Worm (Caenorhabditis elegans) whole organism, L1 larva: ENCODE data around the gene clec-35.

ENCODE experiments used
- C16A3.4 ChIP-seq: fragments of 150-350 bp; optimal IDR thresholded peaks from 2 replicates; lab custom pipeline; 2014; ENCODE audit warnings: missing biosample characterization, missing genetic modification characterization
- aly-2 ChIP-seq: fragments of 150-350 bp; optimal IDR thresholded peaks from 2 replicates; lab custom pipeline; 2014; ENCODE audit warnings: missing biosample characterization, missing genetic modification characterization
- ama-1 ChIP-seq: fragments of 150-350 bp; optimal IDR thresholded peaks from 2 replicates; lab custom pipeline; 2014
- ceh-63 ChIP-seq: fragments of 200-800 bp; sonication (Bioruptor generic); optimal IDR thresholded peaks from 2 replicates; lab custom pipeline; 2018; ENCODE audit warnings: mild to moderate bottlenecking, missing genetic modification characterization, missing compliant biosample characterization
- ceh-8 ChIP-seq: fragments of 200-800 bp; sonication (Bioruptor generic); optimal IDR thresholded peaks from 2 replicates; lab custom pipeline; 2018; ENCODE audit warnings: mild to moderate bottlenecking, missing genetic modification characterization, moderate library complexity, missing compliant biosample characterization
- ceh-88 ChIP-seq: fragments of 200-800 bp; sonication (Bioruptor generic); IDR thresholded peaks from 2 replicates; pipeline ENCODE4 v1.3.6; 2022; ENCODE audit warnings: missing genetic modification characterization, missing compliant biosample characterization
- ceh-90 ChIP-seq: sonication (generic microtip); optimal IDR thresholded peaks from 2 replicates; lab custom pipeline; 2016; ENCODE audit warnings: missing genetic modification characterization, missing compliant biosample characterization
- dsc-1 ChIP-seq: sonication (generic microtip); optimal IDR thresholded peaks from 2 replicates; lab custom pipeline; 2016; ENCODE audit warnings: mild to moderate bottlenecking, missing genetic modification characterization, missing compliant biosample characterization
- egl-13 ChIP-seq: sonication (generic microtip); optimal IDR thresholded peaks from 2 replicates; lab custom pipeline; 2016; ENCODE audit warnings: missing genotype, missing genetic modification reagents, missing genetic modification characterization, missing compliant biosample characterization
- elt-2 ChIP-seq: sonication (generic microtip); optimal IDR thresholded peaks from 2 replicates; lab custom pipeline; 2016; ENCODE audit warnings: missing genetic modification characterization, mild to moderate bottlenecking, inconsistent platforms, missing compliant biosample characterization, missing genetic modification reagents
- elt-3 ChIP-seq, 6 experiments: fragments of 150-350 bp in 1 of 6; sonication (generic microtip); optimal IDR thresholded peaks; 2 replicates each; lab custom pipeline; 2017 to 2018; ENCODE audit warnings: missing biosample characterization in 6 of 6, missing genetic modification characterization in 6 of 6, inconsistent platforms in 1 of 6
- fkh-4 ChIP-seq: sonication (generic microtip); optimal IDR thresholded peaks from 2 replicates; lab custom pipeline; 2016; ENCODE audit warnings: missing compliant biosample characterization, missing genetic modification characterization, borderline replicate concordance
- hlh-17 ChIP-seq: fragments of 200-800 bp; sonication (Bioruptor generic); optimal IDR thresholded peaks from 2 replicates; lab custom pipeline; 2018; ENCODE audit warnings: missing genetic modification characterization, mild to moderate bottlenecking, missing compliant biosample characterization, moderate library complexity, borderline replicate concordance
- hpl-2 ChIP-seq: fragments of 150-350 bp; optimal IDR thresholded peaks from 2 replicates; lab custom pipeline; 2014; ENCODE audit warnings: missing biosample characterization, missing genetic modification reagents, missing genetic modification characterization
- irx-1 ChIP-seq: sonication (generic microtip); optimal IDR thresholded peaks from 2 replicates; lab custom pipeline; 2016; ENCODE audit warnings: missing genetic modification characterization, missing compliant biosample characterization
- isw-1 ChIP-seq: fragments of 200-800 bp; sonication (Bioruptor generic); IDR thresholded peaks from 2 replicates; pipeline ENCODE4 v1.3.6; 2022; ENCODE audit warnings: missing genetic modification characterization, missing compliant biosample characterization
- jun-1 ChIP-seq: fragments of 150-350 bp; optimal IDR thresholded peaks from 2 replicates; lab custom pipeline; 2014; ENCODE audit warnings: missing biosample characterization, missing genetic modification reagents, missing genetic modification characterization
- lin-13 ChIP-seq: fragments of 150-350 bp; optimal IDR thresholded peaks from 2 replicates; lab custom pipeline; 2014; ENCODE audit warnings: missing biosample characterization, missing genetic modification reagents, missing genetic modification characterization
- lin-14 ChIP-seq: fragments of 200-800 bp; sonication (Bioruptor generic); optimal IDR thresholded peaks from 2 replicates; lab custom pipeline; 2018; ENCODE audit warnings: mild to moderate bottlenecking, missing genetic modification characterization, moderate library complexity, missing compliant biosample characterization
- lin-15B ChIP-seq: fragments of 150-350 bp; sonication (generic microtip); optimal IDR thresholded peaks from 3 replicates; lab custom pipeline; 2014; ENCODE audit warnings: missing biosample characterization, missing genetic modification characterization
- lin-35 ChIP-seq, 2 experiments: fragments of 150-350 bp; optimal IDR thresholded peaks; 2 replicates each; lab custom pipeline; 2014; ENCODE audit warnings: missing biosample characterization in 2 of 2, missing genetic modification characterization in 2 of 2, missing genetic modification reagents in 2 of 2
- lir-3 ChIP-seq: sonication (generic microtip); optimal IDR thresholded peaks from 2 replicates; lab custom pipeline; 2016; ENCODE audit warnings: mild to moderate bottlenecking, missing genetic modification characterization, moderate library complexity, missing compliant biosample characterization; ENCODE audit not compliant: poor library complexity
- lsy-2 ChIP-seq, 2 experiments: fragments of 150-350 bp; optimal IDR thresholded peaks; 2 replicates each; lab custom pipeline; 2014; ENCODE audit warnings: missing biosample characterization in 2 of 2, missing genetic modification characterization in 2 of 2
- mab-9 ChIP-seq: fragments of 200-800 bp; sonication (Bioruptor generic); IDR thresholded peaks from 2 replicates; pipeline ENCODE4 v1.3.6; 2022; ENCODE audit warnings: missing genetic modification reagents, missing genetic modification characterization, missing compliant biosample characterization
- mep-1 ChIP-seq: fragments of 150-350 bp; optimal IDR thresholded peaks from 2 replicates; lab custom pipeline; 2014; ENCODE audit warnings: missing biosample characterization, missing genetic modification characterization
- nhr-19 ChIP-seq: fragments of 200-800 bp; sonication (Bioruptor generic); conservative IDR thresholded peaks from 2 replicates; pipeline ENCODE4 v1.3.6; 2022; ENCODE audit warnings: missing genetic modification characterization, missing compliant biosample characterization
- nhr-20 ChIP-seq: sonication (generic microtip); optimal IDR thresholded peaks from 2 replicates; lab custom pipeline; 2016; ENCODE audit warnings: mild to moderate bottlenecking, missing genetic modification characterization, missing compliant biosample characterization
- nhr-237 ChIP-seq: fragments of 150-350 bp; optimal IDR thresholded peaks from 2 replicates; lab custom pipeline; 2014; ENCODE audit warnings: missing biosample characterization, missing genetic modification characterization
- nhr-47 ChIP-seq: sonication (generic microtip); optimal IDR thresholded peaks from 2 replicates; lab custom pipeline; 2016; ENCODE audit warnings: mild to moderate bottlenecking, missing genetic modification characterization, moderate library complexity, missing compliant biosample characterization
- nhr-71 ChIP-seq: sonication (generic microtip); optimal IDR thresholded peaks from 2 replicates; lab custom pipeline; 2016; ENCODE audit warnings: mild to moderate bottlenecking, missing genetic modification characterization, moderate library complexity, missing compliant biosample characterization
- nhr-76 ChIP-seq: sonication (generic microtip); optimal IDR thresholded peaks from 2 replicates; lab custom pipeline; 2017; ENCODE audit warnings: missing biosample characterization, missing genetic modification characterization
- nhr-85 ChIP-seq: sonication (generic microtip); peaks from one replicate; lab custom pipeline; 2016; ENCODE audit warnings: missing genetic modification characterization, inconsistent platforms, missing compliant biosample characterization
- pag-3 ChIP-seq: sonication (generic microtip); optimal IDR thresholded peaks from 2 replicates; lab custom pipeline; 2017; ENCODE audit warnings: missing genetic modification characterization, mild to moderate bottlenecking, missing compliant biosample characterization, antibody characterized with exemption, borderline replicate concordance; ENCODE audit not compliant: insufficient read depth
- rnt-1 ChIP-seq: sonication (generic microtip); optimal IDR thresholded peaks from 2 replicates; lab custom pipeline; 2016; ENCODE audit warnings: mild to moderate bottlenecking, missing genetic modification characterization, moderate library complexity, missing compliant biosample characterization
- snu-23 ChIP-seq: sonication (generic microtip); optimal IDR thresholded peaks from 2 replicates; lab custom pipeline; 2016; ENCODE audit warnings: missing genetic modification characterization, missing compliant biosample characterization
- sox-4 ChIP-seq: sonication (generic microtip); optimal IDR thresholded peaks from 2 replicates; lab custom pipeline; 2016; ENCODE audit warnings: missing genetic modification characterization, missing compliant biosample characterization
- tbx-2 ChIP-seq: sonication (generic microtip); optimal IDR thresholded peaks from 2 replicates; lab custom pipeline; 2016; ENCODE audit warnings: missing genetic modification characterization, missing compliant biosample characterization
- unc-62 ChIP-seq: fragments of 150-350 bp; optimal IDR thresholded peaks from 2 replicates; lab custom pipeline; 2014; ENCODE audit warnings: missing biosample characterization, missing genetic modification reagents, missing genetic modification characterization
- unc-86 ChIP-seq: sonication (generic microtip); optimal IDR thresholded peaks from 2 replicates; lab custom pipeline; 2016; ENCODE audit warnings: missing genetic modification characterization, missing compliant biosample characterization
- unc-98 ChIP-seq: fragments of 200-800 bp; sonication (Bioruptor generic); IDR thresholded peaks from 2 replicates; pipeline ENCODE4 v1.3.6; 2022; ENCODE audit warnings: missing genetic modification characterization, missing compliant biosample characterization
- zip-4 ChIP-seq: fragments of 200-800 bp; sonication (Bioruptor generic); optimal IDR thresholded peaks from 2 replicates; lab custom pipeline; 2018; ENCODE audit warnings: mild to moderate bottlenecking, missing genetic modification characterization, moderate library complexity, missing compliant biosample characterization
- ztf-11 ChIP-seq, 2 experiments: sonication (generic microtip); optimal IDR thresholded peaks; 2 replicates each; lab custom pipeline; 2016 to 2017; ENCODE audit warnings: missing genetic modification characterization in 2 of 2, missing biosample characterization in 1 of 2, missing compliant biosample characterization in 1 of 2

The clec-35 gene

DNA sequence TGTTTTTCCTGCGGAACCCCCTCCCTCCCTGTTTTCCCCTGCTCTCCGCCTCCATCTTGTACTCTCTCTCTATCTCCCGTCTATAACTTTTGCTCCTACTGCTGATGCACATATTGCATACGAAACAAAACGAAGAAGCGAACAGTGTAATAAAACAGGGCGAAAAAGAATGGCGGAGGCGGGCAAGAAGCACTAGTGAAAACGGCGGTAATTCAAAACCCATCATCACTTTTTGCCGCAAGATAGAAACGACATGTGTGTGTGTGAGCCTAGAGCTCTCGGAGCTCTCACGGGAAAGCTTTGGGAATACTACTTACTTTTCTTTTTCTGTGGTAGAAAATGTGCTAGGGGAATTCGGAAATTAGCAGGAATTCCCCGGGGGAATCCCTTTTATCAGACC lies 17.8 kb downstream of the clec-35 start:
- no peak for TF ChIP-seq tbx-2 (tag; lab: Kevin White, UChicago)
- TF ChIP-seq lin-13 (GFP tag; lab: Kevin White, UChicago), result no peak
- no peak for TF ChIP-seq nhr-76
- TF ChIP-seq irx-1 (tag; lab: Kevin White, UChicago), result no peak
- TF ChIP-seq nhr-85 (tag; lab: Kevin White, UChicago), result no peak
- no peak for TF ChIP-seq isw-1 (GFP tag; lab: Robert Waterston, UW)
- TF ChIP-seq fkh-4 (tag; lab: Kevin White, UChicago), result no peak
- TF ChIP-seq elt-2 (tag; lab: Kevin White, UChicago), result no peak
- TF ChIP-seq lin-14, result no peak
- no peak for TF ChIP-seq rnt-1 (tag; lab: Kevin White, UChicago)
- no peak for TF ChIP-seq hlh-17
- no peak for TF ChIP-seq ceh-8 (GFP tag; lab: Kevin White, UChicago)
- TF ChIP-seq, all 84 proteins: peak for 0

DNA sequence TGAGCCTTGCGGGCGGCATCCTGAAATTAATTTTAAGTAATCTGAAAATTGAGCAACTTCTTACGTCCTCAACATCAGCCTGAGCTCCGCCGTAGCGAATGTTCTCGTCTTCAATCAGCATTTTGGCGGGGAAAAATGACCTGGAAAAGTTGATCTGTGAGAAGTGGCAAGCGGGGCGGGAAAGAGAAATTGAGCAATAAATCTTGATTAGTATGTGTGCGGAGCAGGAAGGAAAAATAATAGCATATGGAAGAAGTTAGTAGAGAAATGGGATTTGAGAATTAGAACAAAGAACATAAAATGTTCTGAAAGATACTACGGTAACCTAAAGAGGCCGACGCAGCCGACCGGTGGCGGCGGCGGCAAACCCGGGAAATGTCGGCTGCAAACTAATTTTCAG lies 18.9 kb downstream of the clec-35 start, which contains the start of gene tni-3:
tni-3 (minus strand) TSS at position 140 of the 400 bp plus-strand sequence.
- TF ChIP-seq dsc-1 (tag; lab: Kevin White, UChicago) (peak; percentile 87), nhr-19 (GFP tag; lab: Robert Waterston, UW) (no peak), fkh-4 (tag; lab: Kevin White, UChicago) (peak; percentile 59), lin-14 (no peak), nhr-71 (tag; lab: Kevin White, UChicago) (no peak), pag-3 (tag; lab: Kevin White, UChicago) (no peak), unc-98 (GFP tag; lab: Robert Waterston, UW) (no peak), unc-62 (GFP tag; lab: Kevin White, UChicago) (no peak), lir-3 (no peak), unc-86 (tag; lab: Kevin White, UChicago) (no peak), lsy-2 (tag; optimal IDR thresholded peaks at IDR 0.05; lab: Kevin White, UChicago) (no peak), zip-4 (GFP tag; lab: Kevin White, UChicago) (no peak), ceh-63 (no peak), jun-1 (tag; lab: Kevin White, UChicago) (no peak), egl-13 (tag; lab: Kevin White, UChicago) (no peak), mep-1 (tag; lab: Kevin White, UChicago) (no peak), elt-3 (tag; optimal IDR thresholded peaks at IDR 0.05; lab: Kevin White, UChicago) (no peak)

DNA sequence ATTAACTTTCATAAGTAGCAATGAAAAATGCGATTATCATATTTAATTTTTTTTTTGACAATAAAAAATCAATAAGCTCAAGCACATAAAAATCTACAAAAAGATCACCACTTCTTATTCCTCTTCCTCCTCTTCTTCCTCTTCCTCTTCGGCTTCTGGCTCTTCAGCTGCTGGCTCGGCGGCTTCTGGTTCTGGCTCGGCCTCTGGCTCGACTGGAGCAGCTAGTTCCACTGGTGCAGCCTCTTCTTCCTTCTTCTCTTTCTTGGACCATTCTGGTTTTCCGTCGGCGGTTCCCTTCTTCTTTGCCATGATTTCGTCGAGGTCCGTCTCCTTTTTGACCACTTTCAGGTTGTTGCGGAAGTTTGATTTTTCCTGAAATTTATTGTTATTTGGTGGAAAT lies 20.2 kb downstream of the clec-35 start:
- TF ChIP-seq nhr-76 (no peak), nhr-237 (tag; lab: Kevin White, UChicago) (no peak), lsy-2 (tag; optimal IDR thresholded peaks at IDR 0.05; lab: Kevin White, UChicago) (no peak), aly-2 (tag; lab: Kevin White, UChicago) (no peak), snu-23 (GFP tag; lab: Kevin White, UChicago) (no peak), C16A3.4 (tag; lab: Kevin White, UChicago) (no peak), lin-35 (GFP tag; optimal IDR thresholded peaks at IDR 0.05; lab: Kevin White, UChicago) (no peak), nhr-20 (no peak), ztf-11 (tag; optimal IDR thresholded peaks at IDR 0.05; lab: Kevin White, UChicago) (no peak), mep-1 (tag; lab: Kevin White, UChicago) (no peak), ceh-90 (tag; lab: Kevin White, UChicago) (no peak), sox-4 (no peak), lin-15B (no peak), hpl-2 (GFP tag; lab: Kevin White, UChicago) (no peak), ama-1 (lab: Kevin White, UChicago) (no peak), mab-9 (GFP tag; lab: Robert Waterston, UW) (no peak), nhr-47 (no peak), nhr-85 (tag; lab: Kevin White, UChicago) (no peak), ceh-88 (no peak), nhr-71 (tag; lab: Kevin White, UChicago) (no peak)
